Worm (Caenorhabditis elegans) whole organism, young adult: Measurements from ENCODE around the gene dnsn-1.

Experiments used
- B0336.3 ChIP-seq: fragments of 200-800 bp; sonication (Bioruptor generic); IDR thresholded peaks from 2 replicates; pipeline ENCODE4 v1.3.6; 2022; ENCODE audit warnings: missing genetic modification characterization, missing compliant biosample characterization
- F22D6.2 ChIP-seq: sonication (generic microtip); optimal IDR thresholded peaks from 2 replicates; lab custom pipeline; 2016; ENCODE audit warnings: mild to moderate bottlenecking, missing genetic modification characterization, missing compliant biosample characterization
- F23B12.7 ChIP-seq: sonication (generic microtip); optimal IDR thresholded peaks from 2 replicates; lab custom pipeline; 2017; ENCODE audit warnings: missing genetic modification characterization, mild to moderate bottlenecking, missing compliant biosample characterization, antibody characterized with exemption, moderate library complexity; ENCODE audit not compliant: insufficient read depth
- F52B5.7 ChIP-seq: sonication (generic microtip); optimal IDR thresholded peaks from 2 replicates; lab custom pipeline; 2016; ENCODE audit warnings: mild to moderate bottlenecking, missing genetic modification characterization, missing compliant biosample characterization
- F57C9.4 ChIP-seq: sonication (generic microtip); optimal IDR thresholded peaks from 2 replicates; lab custom pipeline; 2017; ENCODE audit warnings: mild to moderate bottlenecking, missing genetic modification characterization, missing compliant biosample characterization
- K12H6.12 ChIP-seq: fragments of 200-800 bp; sonication (Bioruptor generic); optimal IDR thresholded peaks from 2 replicates; lab custom pipeline; 2018; ENCODE audit warnings: mild to moderate bottlenecking, missing genetic modification characterization, missing compliant biosample characterization
- T07F8.4 ChIP-seq: sonication (generic microtip); optimal IDR thresholded peaks from 2 replicates; lab custom pipeline; 2016; ENCODE audit warnings: mild to moderate bottlenecking, missing genetic modification characterization, moderate library complexity, missing compliant biosample characterization
- Y53F4B.3 ChIP-seq: fragments of 200-800 bp; sonication (Bioruptor generic); IDR thresholded peaks from 2 replicates; pipeline ENCODE4 v1.3.6; 2022; ENCODE audit warnings: missing genetic modification reagents, missing genetic modification characterization, missing compliant biosample characterization
- athp-1 ChIP-seq: sonication (generic microtip); optimal IDR thresholded peaks from 2 replicates; lab custom pipeline; 2017; ENCODE audit warnings: mild to moderate bottlenecking, missing genetic modification characterization, missing compliant biosample characterization
- cebp-2 ChIP-seq: fragments of 200-800 bp; sonication (Bioruptor generic); IDR thresholded peaks from 2 replicates; pipeline ENCODE4 v1.3.6; 2022; ENCODE audit warnings: missing genetic modification characterization, missing compliant biosample characterization
- ceh-27 ChIP-seq: fragments of 200-800 bp; sonication (Bioruptor generic); optimal IDR thresholded peaks from 2 replicates; lab custom pipeline; 2018; ENCODE audit warnings: mild to moderate bottlenecking, missing genetic modification characterization, moderate library complexity, missing compliant biosample characterization
- ceh-40 ChIP-seq: fragments of 200-800 bp; sonication (Bioruptor generic); IDR thresholded peaks from 2 replicates; pipeline ENCODE4 v1.3.6; 2022; ENCODE audit warnings: missing genetic modification characterization, missing compliant biosample characterization
- ceh-91 ChIP-seq: fragments of 200-800 bp; sonication (Bioruptor generic); IDR thresholded peaks from 2 replicates; pipeline ENCODE4 v1.3.6; 2022; ENCODE audit warnings: missing genetic modification reagents, missing genetic modification characterization, missing compliant biosample characterization
- die-1 ChIP-seq: sonication (generic microtip); optimal IDR thresholded peaks from 2 replicates; lab custom pipeline; 2016; ENCODE audit warnings: missing genotype, mild to moderate bottlenecking, missing genetic modification characterization, missing compliant biosample characterization
- egrh-3 ChIP-seq: fragments of 200-800 bp; sonication (Bioruptor generic); IDR thresholded peaks from 2 replicates; pipeline ENCODE4 v1.3.6; 2022; ENCODE audit warnings: missing genetic modification reagents, missing genetic modification characterization, missing compliant biosample characterization
- fkh-3 ChIP-seq: sonication (generic microtip); optimal IDR thresholded peaks from 2 replicates; lab custom pipeline; 2016; ENCODE audit warnings: mild to moderate bottlenecking, missing genetic modification characterization, missing compliant biosample characterization
- gei-17 ChIP-seq: fragments of 200-800 bp; sonication (Bioruptor generic); optimal IDR thresholded peaks from 2 replicates; lab custom pipeline; 2018; ENCODE audit warnings: mild to moderate bottlenecking, missing genetic modification characterization, missing compliant biosample characterization
- him-1 ChIP-seq: sonication (generic microtip); optimal IDR thresholded peaks from 2 replicates; lab custom pipeline; 2016; ENCODE audit warnings: missing genotype, missing genetic modification reagents, missing genetic modification characterization, missing compliant biosample characterization
- hlh-12 ChIP-seq: sonication (generic microtip); optimal IDR thresholded peaks from 2 replicates; lab custom pipeline; 2016; ENCODE audit warnings: missing genetic modification characterization, missing compliant biosample characterization
- hmg-1.2 ChIP-seq: fragments of 200-800 bp; sonication (Bioruptor generic); IDR thresholded peaks from 2 replicates; pipeline ENCODE4 v1.3.6; 2022; ENCODE audit warnings: missing genetic modification reagents, missing genetic modification characterization, missing compliant biosample characterization
- hrde-1 ChIP-seq: sonication (generic microtip); optimal IDR thresholded peaks from 2 replicates; lab custom pipeline; 2016; ENCODE audit warnings: missing genetic modification characterization, mild to moderate bottlenecking, missing compliant biosample characterization, moderate library complexity, missing genotype, missing genetic modification reagents, borderline replicate concordance
- hsf-1 ChIP-seq: fragments of 200-800 bp; sonication (Bioruptor generic); IDR thresholded peaks from 2 replicates; pipeline ENCODE4 v1.3.6; 2022; ENCODE audit warnings: missing genetic modification reagents, missing genetic modification characterization, missing compliant biosample characterization
- lsl-1 ChIP-seq: fragments of 200-800 bp; sonication (Bioruptor generic); optimal IDR thresholded peaks from 2 replicates; lab custom pipeline; 2018; ENCODE audit warnings: mild to moderate bottlenecking, missing genetic modification characterization, moderate library complexity, missing compliant biosample characterization
- lsy-27 ChIP-seq: sonication (generic microtip); optimal IDR thresholded peaks from 2 replicates; lab custom pipeline; 2017; ENCODE audit warnings: missing genetic modification characterization, mild to moderate bottlenecking, missing compliant biosample characterization, antibody characterized with exemption, missing genotype, borderline replicate concordance; ENCODE audit not compliant: insufficient read depth
- madf-10 ChIP-seq: sonication (generic microtip); optimal IDR thresholded peaks from 2 replicates; lab custom pipeline; 2016; ENCODE audit warnings: mild to moderate bottlenecking, missing genetic modification characterization, missing compliant biosample characterization
- madf-8 ChIP-seq: fragments of 200-800 bp; sonication (Bioruptor generic); conservative IDR thresholded peaks from 2 replicates; pipeline ENCODE4 v1.3.6; 2022; ENCODE audit warnings: missing genetic modification reagents, missing genetic modification characterization, missing compliant biosample characterization
- mcd-1 ChIP-seq: fragments of 200-800 bp; sonication (Bioruptor generic); IDR thresholded peaks from 2 replicates; pipeline ENCODE4 v1.3.6; 2022; ENCODE audit warnings: missing genetic modification reagents, missing genetic modification characterization, missing compliant biosample characterization
- mes-4 ChIP-seq: sonication (generic microtip); optimal IDR thresholded peaks from 2 replicates; lab custom pipeline; 2016; ENCODE audit warnings: missing genotype, missing genetic modification characterization, missing compliant biosample characterization
- nhr-27 ChIP-seq: fragments of 200-800 bp; sonication (Bioruptor generic); optimal IDR thresholded peaks from 2 replicates; lab custom pipeline; 2018; ENCODE audit warnings: mild to moderate bottlenecking, missing genetic modification characterization, moderate library complexity, missing compliant biosample characterization
- repo-1 ChIP-seq: sonication (generic microtip); optimal IDR thresholded peaks from 2 replicates; lab custom pipeline; 2017; ENCODE audit warnings: mild to moderate bottlenecking, missing genetic modification characterization, missing compliant biosample characterization
- sdz-38 ChIP-seq: sonication (generic microtip); optimal IDR thresholded peaks from 2 replicates; lab custom pipeline; 2016; ENCODE audit warnings: missing genotype, missing genetic modification characterization, missing compliant biosample characterization
- sea-2 ChIP-seq: fragments of 200-800 bp; sonication (Bioruptor generic); IDR thresholded peaks from 2 replicates; pipeline ENCODE4 v1.3.6; 2022; ENCODE audit warnings: missing genetic modification characterization, missing compliant biosample characterization
- somi-1 ChIP-seq: fragments of 200-800 bp; sonication (Bioruptor generic); optimal IDR thresholded peaks from 2 replicates; lab custom pipeline; 2018; ENCODE audit warnings: mild to moderate bottlenecking, missing genetic modification characterization, missing compliant biosample characterization
- tbp1 ChIP-seq: fragments of 200-800 bp; sonication (Bioruptor generic); optimal IDR thresholded peaks from 2 replicates; lab custom pipeline; 2018; ENCODE audit warnings: mild to moderate bottlenecking, missing genetic modification characterization, missing compliant biosample characterization
- tlf-1 ChIP-seq: fragments of 200-800 bp; sonication (Bioruptor generic); optimal IDR thresholded peaks from 2 replicates; lab custom pipeline; 2018; ENCODE audit warnings: mild to moderate bottlenecking, missing genetic modification characterization, missing compliant biosample characterization
- unc-130 ChIP-seq: sonication (generic microtip); optimal IDR thresholded peaks from 2 replicates; lab custom pipeline; 2016; ENCODE audit warnings: missing genetic modification reagents, missing genetic modification characterization, missing compliant biosample characterization
- ztf-18 ChIP-seq: sonication (generic microtip); optimal IDR thresholded peaks from 2 replicates; lab custom pipeline; 2016; ENCODE audit warnings: missing genotype, mild to moderate bottlenecking, missing genetic modification characterization, missing compliant biosample characterization
- ztf-3 ChIP-seq: fragments of 200-800 bp; sonication (Bioruptor generic); optimal IDR thresholded peaks from 2 replicates; lab custom pipeline; 2018; ENCODE audit warnings: mild to moderate bottlenecking, missing genetic modification characterization, missing compliant biosample characterization
- ztf-6 ChIP-seq: fragments of 200-800 bp; sonication (Bioruptor generic); IDR thresholded peaks from 2 replicates; pipeline ENCODE4 v1.3.6; 2022; ENCODE audit warnings: missing genetic modification reagents, missing genetic modification characterization, missing compliant biosample characterization

dnsn-1 gene

ce11 chrII:410832-411231 is at the start of gene dnsn-1, which contains the start of gene C24H12.4 (continued):
- TF ChIP-seq ztf-3, result no peak
- no peak for TF ChIP-seq egrh-3 (GFP tag; lab: Robert Waterston, UW)
- TF ChIP-seq hlh-12, result no peak
- no peak for TF ChIP-seq hrde-1 (tag; lab: Kevin White, UChicago)
- TF ChIP-seq F57C9.4 (tag; lab: Kevin White, UChicago), result no peak
- TF ChIP-seq F22D6.2 (tag; lab: Kevin White, UChicago), result peak; percentile 12
- TF ChIP-seq lsl-1 (GFP tag; lab: Kevin White, UChicago), result peak; percentile 64
- TF ChIP-seq mes-4 (tag; lab: Kevin White, UChicago), result no peak
- TF ChIP-seq F52B5.7 (tag; lab: Kevin White, UChicago), result no peak
- no peak for TF ChIP-seq T07F8.4 (tag; lab: Kevin White, UChicago)
- TF ChIP-seq ceh-91 (GFP tag; lab: Robert Waterston, UW), result peak; percentile 13; the same call in 1 of the 2 replicates
- TF ChIP-seq him-1, result no peak
- peak; percentile 99 for TF ChIP-seq mcd-1 (GFP tag; lab: Robert Waterston, UW)
- TF ChIP-seq hsf-1 (GFP tag; lab: Robert Waterston, UW), result 0 out of 2 replicates have a peak, but pooled peaks have one; percentile 12
- TF ChIP-seq ztf-6, result no peak
- TF ChIP-seq madf-8 (GFP tag; lab: Robert Waterston, UW), result 0 out of 2 replicates have a peak, but pooled peaks have one; percentile 10
- no peak for TF ChIP-seq cebp-2
- TF ChIP-seq tlf-1, result peak; percentile 80
- peak; percentile 30 for TF ChIP-seq K12H6.12 (tag; lab: Kevin White, UChicago)
- no peak for TF ChIP-seq ceh-27 (GFP tag; lab: Kevin White, UChicago)
- TF ChIP-seq repo-1 (tag; lab: Kevin White, UChicago), result peak; percentile 63
- TF ChIP-seq madf-10 (tag; lab: Kevin White, UChicago), result peak; percentile 18
- no peak for TF ChIP-seq sea-2 (GFP tag; lab: Robert Waterston, UW)
- no peak for TF ChIP-seq sdz-38
- peak; percentile 67 for TF ChIP-seq gei-17 (GFP tag; lab: Kevin White, UChicago)
- no peak for TF ChIP-seq lsy-27 (tag; lab: Kevin White, UChicago)
- peak; percentile 97 for TF ChIP-seq ztf-18
- TF ChIP-seq die-1, result no peak
- no peak for TF ChIP-seq somi-1 (GFP tag; lab: Kevin White, UChicago)
- peak; percentile 88 for TF ChIP-seq B0336.3 (GFP tag; lab: Robert Waterston, UW)
- TF ChIP-seq, all 124 proteins: peak for 54

- no peak for TF ChIP-seq unc-130 (GFP tag; lab: Kevin White, UChicago)
- no peak for TF ChIP-seq F23B12.7 (tag; lab: Kevin White, UChicago)
- no peak for TF ChIP-seq hmg-1.2 (GFP tag; lab: Robert Waterston, UW)
- TF ChIP-seq nhr-27, result no peak
- no peak for TF ChIP-seq ztf-6
- TF ChIP-seq fkh-3, result no peak
- no peak for TF ChIP-seq tbp1 (GFP tag; lab: Kevin White, UChicago)
- TF ChIP-seq athp-1, result no peak
- no peak for TF ChIP-seq Y53F4B.3
- TF ChIP-seq ceh-40 (GFP tag; lab: Robert Waterston, UW), result no peak
Observed at ce11 chrII:457790-458189, 47.1 kb upstream of the dnsn-1 start, which contains the start of gene gvd-1. TSS of gene gvd-1 (minus strand) at chrII:457890.
